Fruit fly (Drosophila melanogaster): ENCODE results near the gene Gr22e.

Gr22e gene

DNA sequence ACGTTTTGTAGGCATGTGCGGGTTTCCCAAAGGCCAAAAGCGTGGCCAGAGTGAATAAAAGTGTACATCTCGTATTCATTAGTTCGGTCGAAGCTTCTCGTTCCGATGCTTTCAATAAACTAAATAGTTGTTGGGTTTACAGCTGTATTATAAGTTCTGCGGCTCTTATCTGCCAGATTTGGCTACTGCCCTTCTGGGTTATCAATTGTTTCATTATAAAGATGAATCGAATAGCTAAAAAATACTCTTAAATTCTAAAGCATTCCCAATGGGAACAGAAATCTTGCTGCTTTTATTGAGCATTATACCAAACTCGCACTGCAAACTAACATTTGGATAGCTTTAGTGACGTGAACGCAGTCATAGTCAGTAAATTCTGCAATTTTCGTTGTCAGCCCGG is 42.5 kb downstream of the Gr22e start, which contains the start of gene CG31664:
TSS of gene CG31664 (minus strand) at position 101 of the 400 bp plus-strand sequence.
- no peak for TF ChIP-seq CG17801 (GFP tag; optimal IDR thresholded peaks at IDR 0.05; ENCODE audit: partially characterized antibody)

DNA sequence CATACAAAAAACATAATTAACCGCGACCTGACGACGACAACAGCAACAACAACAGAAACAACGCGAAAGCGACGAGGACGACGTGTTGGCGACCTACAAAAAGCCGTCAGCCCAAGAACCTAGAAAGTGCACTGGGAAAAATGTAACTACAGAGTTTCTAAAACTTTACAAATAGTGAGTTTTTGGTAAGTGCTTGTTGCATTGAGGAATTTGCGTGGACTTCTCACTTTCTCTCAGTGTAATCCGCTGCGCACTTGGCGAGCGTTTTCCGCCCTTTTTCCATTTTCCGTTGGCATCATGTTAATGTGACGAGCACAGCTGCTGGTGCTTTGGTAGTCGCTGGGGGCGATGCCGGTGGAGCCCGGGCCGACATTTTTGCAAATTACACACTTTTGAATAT is 44.4 kb downstream of the Gr22e start:
- TF ChIP-seq CG17801 (GFP tag; optimal IDR thresholded peaks at IDR 0.05; ENCODE audit: partially characterized antibody) = no peak

DNA sequence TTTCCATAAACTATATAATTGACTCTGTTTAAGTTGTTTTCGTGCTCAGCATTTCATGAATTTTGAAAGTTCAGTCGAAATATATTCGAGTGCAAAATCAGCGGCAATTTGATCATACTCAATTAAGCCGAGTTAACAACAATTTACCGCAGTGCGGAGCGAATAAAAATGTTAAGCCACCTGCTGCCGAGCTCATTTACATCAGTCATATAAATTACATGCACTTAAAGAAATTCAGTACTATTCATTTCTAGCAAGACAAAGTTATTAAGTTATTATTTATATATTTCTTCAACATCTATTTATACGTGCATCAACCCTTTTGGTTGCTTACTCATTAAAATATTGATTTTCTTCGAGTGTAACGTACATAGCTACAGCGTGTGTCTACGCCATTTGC is 48.6 kb downstream of the Gr22e start, which contains the start of gene c-cup:
TSS of gene c-cup (minus strand) at position 101 of the 400 bp plus-strand sequence.
- TF ChIP-seq CG17801 (GFP tag; optimal IDR thresholded peaks at IDR 0.05; ENCODE audit: partially characterized antibody) = no peak
